Fruit fly (Drosophila melanogaster): ENCODE measurements around the gene Glyat.

Glyat gene

dm6 chr2L:8012551-8012950 is 2.1 kb upstream of the Glyat start:
- TF ChIP-seq toe (GFP tag; optimal IDR thresholded peaks at IDR 0.05), result no peak
- TF ChIP-seq Mnt (GFP tag; optimal IDR thresholded peaks at IDR 0.05), result no peak
- no peak for TF ChIP-seq CG12768 (GFP tag; optimal IDR thresholded peaks at IDR 0.05)
- no peak for TF ChIP-seq CG7045 (GFP tag; optimal IDR thresholded peaks at IDR 0.05)
- TF ChIP-seq CG7101 (tag; optimal IDR thresholded peaks at IDR 0.05), result no peak
- no peak for TF ChIP-seq CG14711 (tag; optimal IDR thresholded peaks at IDR 0.05)
- no peak for TF ChIP-seq pad (GFP tag; optimal IDR thresholded peaks at IDR 0.05)
- TF ChIP-seq tj (GFP tag; optimal IDR thresholded peaks at IDR 0.05), result no peak
- TF ChIP-seq Clk (GFP tag; optimal IDR thresholded peaks at IDR 0.05), result no peak
- no peak for TF ChIP-seq CG5204 (GFP tag; optimal IDR thresholded peaks at IDR 0.05)
- no peak for TF ChIP-seq kay (GFP tag; ENCODE audit: borderline replicate concordance)
- TF ChIP-seq CG11617 (GFP tag; optimal IDR thresholded peaks at IDR 0.05), result no peak
- no peak for TF ChIP-seq CG33017 (tag; optimal IDR thresholded peaks at IDR 0.05)
- TF ChIP-seq CG1620 (GFP tag; optimal IDR thresholded peaks at IDR 0.05), result no peak

DNA sequence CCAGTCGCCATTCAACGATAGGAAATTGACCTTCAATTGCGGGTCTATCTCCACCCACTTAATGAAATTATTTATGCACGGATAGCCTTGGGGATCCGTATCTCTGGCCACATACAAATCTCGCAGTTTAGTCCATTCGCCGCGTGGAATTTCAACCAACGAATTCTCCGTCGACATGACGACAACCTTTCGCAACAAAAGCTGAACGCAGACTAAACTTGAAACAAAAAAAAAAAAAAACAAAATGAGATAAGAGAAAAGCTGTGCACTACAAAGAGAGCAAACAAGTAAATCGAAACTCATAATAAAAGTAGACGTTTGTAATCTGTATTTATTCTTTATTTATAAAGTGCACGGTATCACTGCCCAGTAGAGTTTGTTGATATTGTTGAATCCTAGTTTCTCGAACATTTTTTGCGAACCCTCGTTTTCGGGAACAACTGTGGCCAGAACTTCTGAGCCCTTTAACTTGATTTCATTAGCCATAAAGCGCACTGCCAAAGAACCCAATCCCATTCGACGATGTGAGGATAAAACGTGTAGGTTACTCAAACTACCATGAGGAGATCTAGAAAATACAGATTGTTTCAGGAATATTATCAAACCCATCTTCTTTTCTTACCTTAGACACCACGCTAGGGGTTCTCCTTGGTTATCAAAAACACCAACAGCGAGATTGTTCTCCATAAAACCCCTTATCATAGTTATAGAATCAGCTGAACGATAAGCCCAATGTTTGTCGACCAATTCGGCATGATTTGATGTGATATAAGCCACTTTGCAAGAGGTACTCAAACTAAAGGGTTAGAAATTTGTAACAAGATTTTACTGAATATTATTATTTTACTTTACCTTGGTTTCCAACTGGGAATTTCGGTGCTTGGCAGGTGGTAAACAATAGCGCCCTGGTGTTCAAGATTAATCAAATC is 905 bp downstream of the Glyat start, which contains the start of gene CG12560:
Gene CG12560 (minus strand): TSS at position 195 of the 929 bp plus-strand sequence.
- TF ChIP-seq CG11617 (GFP tag; optimal IDR thresholded peaks at IDR 0.05) (peak; percentile 20), CG14711 (tag; optimal IDR thresholded peaks at IDR 0.05) (no peak), CG12768 (GFP tag; optimal IDR thresholded peaks at IDR 0.05) (peak; percentile 28), cic (GFP tag; optimal IDR thresholded peaks at IDR 0.05) (peak; percentile 32), Mnt (GFP tag; optimal IDR thresholded peaks at IDR 0.05) (peak; percentile 91), tj (GFP tag; optimal IDR thresholded peaks at IDR 0.05) (peak; percentile 32), kay (GFP tag; ENCODE audit: borderline replicate concordance) (no peak), Hr96 (GFP tag; optimal IDR thresholded peaks at IDR 0.05) (no peak), toe (GFP tag; optimal IDR thresholded peaks at IDR 0.05) (no peak), CG7045 (GFP tag; optimal IDR thresholded peaks at IDR 0.05) (no peak), CG33017 (tag; optimal IDR thresholded peaks at IDR 0.05) (peak; percentile 36), CG7101 (tag; optimal IDR thresholded peaks at IDR 0.05) (peak; percentile 22), cnc (optimal IDR thresholded peaks at IDR 0.05) (no peak), bab1 (GFP tag; optimal IDR thresholded peaks at IDR 0.05) (peak; percentile 21)

dm6 chr2L:8007160-8007876 is 3.1 kb downstream of the Glyat start, which contains the start of gene Spn28Dc:
Gene Spn28Dc (minus strand): TSS chr2L:8007210.
- TF ChIP-seq Crg-1 (GFP tag; optimal IDR thresholded peaks at IDR 0.05), result peak; percentile 48
- TF ChIP-seq CG7101 (tag; optimal IDR thresholded peaks at IDR 0.05), result no peak
- TF ChIP-seq tj (GFP tag; optimal IDR thresholded peaks at IDR 0.05), result peak; percentile 6
- no peak for TF ChIP-seq cnc (optimal IDR thresholded peaks at IDR 0.05)
- TF ChIP-seq cic (GFP tag; optimal IDR thresholded peaks at IDR 0.05), result peak; percentile 89
- TF ChIP-seq ovo (GFP tag; optimal IDR thresholded peaks at IDR 0.05), result no peak
- peak; percentile 8 for TF ChIP-seq Mnt (GFP tag; optimal IDR thresholded peaks at IDR 0.05)
- TF ChIP-seq CG33017 (tag; optimal IDR thresholded peaks at IDR 0.05), result no peak
- peak; percentile 44 for TF ChIP-seq CG12768 (GFP tag; optimal IDR thresholded peaks at IDR 0.05)

dm6 chr2L:8006038-8006437 is 4.4 kb downstream of the Glyat start:
- peak; percentile 89 for TF ChIP-seq cic (GFP tag; optimal IDR thresholded peaks at IDR 0.05)
- TF ChIP-seq Crg-1 (GFP tag; optimal IDR thresholded peaks at IDR 0.05), result no peak
- TF ChIP-seq Hr96 (GFP tag; optimal IDR thresholded peaks at IDR 0.05), result no peak
- TF ChIP-seq CG7101 (tag; optimal IDR thresholded peaks at IDR 0.05), result peak; percentile 58
- TF ChIP-seq CG1620 (GFP tag; optimal IDR thresholded peaks at IDR 0.05), result no peak
- no peak for TF ChIP-seq pad (GFP tag; optimal IDR thresholded peaks at IDR 0.05)
- no peak for TF ChIP-seq kay (GFP tag; ENCODE audit: borderline replicate concordance)
- no peak for TF ChIP-seq ovo (GFP tag; optimal IDR thresholded peaks at IDR 0.05)
- TF ChIP-seq Clk (GFP tag; optimal IDR thresholded peaks at IDR 0.05), result peak; percentile 16
- peak; percentile 50 for TF ChIP-seq CG12768 (GFP tag; optimal IDR thresholded peaks at IDR 0.05)
- TF ChIP-seq toe (GFP tag; optimal IDR thresholded peaks at IDR 0.05), result peak; percentile 68
- TF ChIP-seq CG11617 (GFP tag; optimal IDR thresholded peaks at IDR 0.05), result no peak
- peak; percentile 62 for TF ChIP-seq CG33017 (tag; optimal IDR thresholded peaks at IDR 0.05)
- TF ChIP-seq CG5204 (GFP tag; optimal IDR thresholded peaks at IDR 0.05), result peak; percentile 63
- peak; percentile 44 for TF ChIP-seq CG14711 (tag; optimal IDR thresholded peaks at IDR 0.05)
- TF ChIP-seq cnc (optimal IDR thresholded peaks at IDR 0.05), result no peak
- TF ChIP-seq Mnt (GFP tag; optimal IDR thresholded peaks at IDR 0.05), result no peak
- no peak for TF ChIP-seq bab1 (GFP tag; optimal IDR thresholded peaks at IDR 0.05)
- TF ChIP-seq CG7045 (GFP tag; optimal IDR thresholded peaks at IDR 0.05), result peak; percentile 74
- no peak for TF ChIP-seq tj (GFP tag; optimal IDR thresholded peaks at IDR 0.05)

- TF ChIP-seq CG12768 (GFP tag; optimal IDR thresholded peaks at IDR 0.05) (no peak), kay (GFP tag; ENCODE audit: borderline replicate concordance) (peak; percentile 93)
These were observed 6.4 kb downstream of the Glyat start, which contains the start of gene Wwox for dm6 chr2L:8004072-8004471. Gene Wwox (minus strand): TSS chr2L:8004286.
